Worm (Caenorhabditis elegans): ENCODE results near the gene F08F8.9.

DNA sequence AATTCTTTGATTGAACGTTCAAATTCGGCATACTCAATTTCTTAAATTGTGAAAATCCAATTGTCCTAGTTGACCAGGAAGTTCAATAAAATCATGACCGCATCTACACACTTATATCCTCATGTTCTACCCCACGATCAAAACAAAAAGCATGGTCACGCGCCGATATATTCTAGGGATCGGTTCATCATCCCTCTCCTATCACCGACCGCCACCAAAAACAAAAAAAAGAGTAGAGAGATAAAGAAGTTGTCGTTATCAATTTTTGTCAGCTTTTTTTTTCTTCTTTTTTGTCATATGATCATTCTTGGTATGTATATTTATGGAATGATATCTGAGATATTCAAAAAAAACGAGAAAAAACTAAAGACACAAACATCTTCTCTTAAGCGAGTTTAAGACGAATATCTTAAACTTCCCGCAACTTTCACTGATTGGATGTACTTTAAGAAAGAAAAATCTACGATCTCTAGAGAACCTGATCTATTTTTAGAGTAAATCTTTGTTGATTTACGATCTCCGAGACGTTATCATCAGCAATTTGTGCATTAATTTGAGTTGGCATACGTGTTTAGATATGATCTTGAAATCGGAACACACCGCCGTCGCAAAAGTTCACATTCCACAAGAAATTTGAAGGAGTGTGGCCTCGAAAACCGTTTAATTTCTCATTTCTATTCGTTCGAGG is 48.7 kb downstream of the F08F8.9 start:
- TF ChIP-seq ama-1 (optimal IDR thresholded peaks at IDR 0.05) (no peak), hmg-4 (GFP tag; optimal IDR thresholded peaks at IDR 0.05) (no peak), pes-1 (GFP tag; IDR thresholded peaks at IDR 0.05) (no peak), aly-1 (tag; optimal IDR thresholded peaks at IDR 0.05) (no peak), tra-4 (tag; optimal IDR thresholded peaks at IDR 0.05) (no peak), sea-1 (GFP tag; conservative IDR thresholded peaks at IDR 0.05) (no peak)
